Worm (Caenorhabditis elegans): ENCODE results near the gene trpp-9.

The trpp-9 gene

DNA sequence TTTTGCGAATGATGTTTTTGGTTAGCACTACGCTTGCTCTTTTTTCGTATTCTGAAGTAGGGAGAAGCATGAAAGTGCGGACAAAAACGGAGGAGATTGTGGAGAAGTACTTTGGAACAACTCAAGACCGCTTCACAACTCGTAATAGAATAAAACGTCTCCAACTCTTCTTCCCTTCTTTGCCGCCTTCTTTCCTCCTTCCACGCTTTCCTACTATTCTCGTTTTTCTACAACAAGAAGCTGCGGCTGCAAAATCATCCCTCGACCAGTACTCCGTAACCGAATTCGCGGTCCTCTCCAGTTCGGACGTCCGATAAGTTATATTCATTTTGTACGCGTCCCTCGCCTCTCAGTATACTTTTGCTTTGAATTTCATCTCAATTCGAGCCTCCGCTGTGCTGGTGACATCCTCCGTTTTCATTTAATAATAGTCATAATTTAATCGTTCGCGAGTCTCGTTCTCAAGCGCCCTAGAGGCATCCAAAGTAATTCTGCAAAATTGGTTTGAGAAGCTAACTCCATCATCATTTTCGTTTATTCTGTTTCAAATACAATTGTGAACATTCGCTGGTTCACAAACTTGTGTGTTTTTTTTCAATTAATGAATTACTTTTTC, 6.1 kb downstream of the trpp-9 start (continued):
- TF ChIP-seq daf-19 (GFP tag; conservative IDR thresholded peaks at IDR 0.05) (no peak), nhr-28 (tag; optimal IDR thresholded peaks at IDR 0.05) (no peak), gei-8 (GFP tag; optimal IDR thresholded peaks at IDR 0.05) (no peak), R02D3.7 (tag; optimal IDR thresholded peaks at IDR 0.05) (no peak), zfp-2 (tag; optimal IDR thresholded peaks at IDR 0.05) (no peak), lin-1 (GFP tag; IDR thresholded peaks at IDR 0.05) (no peak), madf-9 (GFP tag; conservative IDR thresholded peaks at IDR 0.05) (no peak), lin-39 (tag; optimal IDR thresholded peaks at IDR 0.05) (no peak), arid-1 (GFP tag; conservative IDR thresholded peaks at IDR 0.05) (no peak), ceh-28 (tag; optimal IDR thresholded peaks at IDR 0.05) (no peak), zag-1 (tag; optimal IDR thresholded peaks at IDR 0.05) (no peak), F26F4.8 (GFP tag; conservative IDR thresholded peaks at IDR 0.05) (no peak), zfp-3 (GFP tag; conservative IDR thresholded peaks at IDR 0.05) (no peak), attf-4 (tag; optimal IDR thresholded peaks at IDR 0.05) (no peak)

ce11 chrX:11571714-11572113, 8.0 kb downstream of the trpp-9 start:
- TF ChIP-seq tag-97 (GFP tag; IDR thresholded peaks at IDR 0.05) (no peak), egl-27 (tag; optimal IDR thresholded peaks at IDR 0.05) (no peak), R02D3.7 (tag; optimal IDR thresholded peaks at IDR 0.05) (no peak), nhr-102 (tag; optimal IDR thresholded peaks at IDR 0.05) (no peak), daf-12 (tag; optimal IDR thresholded peaks at IDR 0.05) (no peak), mxl-3 (GFP tag; optimal IDR thresholded peaks at IDR 0.05) (no peak), vab-7 (GFP tag; IDR thresholded peaks at IDR 0.05) (no peak), ctbp-1 (GFP tag; IDR thresholded peaks at IDR 0.05) (0 out of 2 replicates have a peak, but pooled peaks have one; percentile 49), hlh-30 (tag; optimal IDR thresholded peaks at IDR 0.05; ENCODE audit: insufficient read depth) (peak; percentile 47), daf-19 (GFP tag; conservative IDR thresholded peaks at IDR 0.05) (no peak), ces-1 (GFP tag; optimal IDR thresholded peaks at IDR 0.05) (no peak), hmg-1.1 (GFP tag; IDR thresholded peaks at IDR 0.05) (0 out of 2 replicates have a peak, but pooled peaks have one; percentile 16)

DNA sequence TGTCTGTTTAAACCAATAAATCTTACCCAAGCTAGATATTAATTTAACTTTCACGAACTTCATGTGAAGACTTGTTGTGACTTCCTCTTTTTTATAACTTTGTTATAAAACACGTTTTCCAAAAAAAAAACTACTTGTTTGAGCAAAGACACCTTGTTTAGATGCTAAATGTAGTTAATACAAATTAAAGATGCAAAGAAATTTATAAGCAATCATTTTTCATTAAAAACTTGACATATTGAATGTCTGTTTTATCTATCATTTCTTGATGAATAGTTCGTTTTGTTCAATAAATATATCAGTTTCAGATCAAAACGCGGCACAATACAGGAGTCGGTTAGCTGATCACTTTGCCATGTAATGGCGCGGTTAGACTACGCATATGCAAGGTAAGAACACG, 8.5 kb downstream of the trpp-9 start, which contains the start of gene frm-3:
frm-3 (plus strand) TSS at position 301 of the 400 bp plus-strand sequence.
- TF ChIP-seq mes-2 (tag; optimal IDR thresholded peaks at IDR 0.05; ENCODE audit: poor library complexity, severe bottlenecking) (no peak), aha-1 (tag) (no peak), ceh-28 (tag; optimal IDR thresholded peaks at IDR 0.05) (no peak), unc-62 (GFP tag; optimal IDR thresholded peaks at IDR 0.05 in 1 of 2) (peak in 1 of 2 experiments; percentile 49), unc-62 (tag; optimal IDR thresholded peaks at IDR 0.05) (no peak), dmd-8 (GFP tag; IDR thresholded peaks at IDR 0.05) (no peak)

DNA sequence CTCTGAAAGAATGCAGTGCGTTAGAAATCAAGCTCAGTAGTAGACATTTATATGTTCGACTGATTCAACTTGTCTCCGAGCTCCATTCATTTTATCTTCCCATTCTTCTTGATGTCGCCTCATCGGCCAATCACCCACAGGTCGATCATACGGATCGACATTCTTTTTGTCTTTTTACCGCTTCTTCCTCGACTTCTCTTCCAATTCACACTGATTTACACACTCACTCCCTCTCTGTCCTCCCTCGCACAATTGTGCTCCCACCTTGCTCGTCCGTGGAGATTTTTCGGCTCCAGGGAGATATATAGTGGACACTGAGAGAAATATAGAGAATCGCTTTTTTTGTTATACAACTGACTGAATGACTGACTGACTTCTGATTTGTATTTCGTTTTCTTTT, 10.4 kb downstream of the trpp-9 start:
- TF ChIP-seq nhr-111 (GFP tag; optimal IDR thresholded peaks at IDR 0.05) (no peak), aha-1 (tag) (peak; percentile 82), nhr-25 (tag; optimal IDR thresholded peaks at IDR 0.05; ENCODE audit: borderline replicate concordance, insufficient read depth) (no peak), ama-1 (optimal IDR thresholded peaks at IDR 0.05) (no peak), nhr-42 (GFP tag; IDR thresholded peaks at IDR 0.05) (no peak), unc-62 (GFP tag; optimal IDR thresholded peaks at IDR 0.05 in 1 of 2) (peak in 1 of 2 experiments; percentile 98), unc-62 (tag; optimal IDR thresholded peaks at IDR 0.05) (no peak), php-3 (GFP tag; IDR thresholded peaks at IDR 0.05) (no peak), ceh-32 (tag; optimal IDR thresholded peaks at IDR 0.05; ENCODE audit: poor library complexity) (no peak)
